Worm (Caenorhabditis elegans) whole organism, L3 larva: Measurements from ENCODE around the gene T23F2.4.

Experiments
- R02D3.7 ChIP-seq: fragments of 150-350 bp; optimal IDR thresholded peaks from 2 replicates; lab custom pipeline; 2014; ENCODE audit warnings: missing biosample characterization, missing genetic modification characterization
- ZK546.5 ChIP-seq: sonication (generic microtip); optimal IDR thresholded peaks from 2 replicates; lab custom pipeline; 2017; ENCODE audit warnings: missing biosample characterization, missing genetic modification characterization
- ama-1 ChIP-seq: fragments of 150-350 bp; optimal IDR thresholded peaks from 2 replicates; lab custom pipeline; 2018
- ceh-28 ChIP-seq: fragments of 150-350 bp; optimal IDR thresholded peaks from 2 replicates; lab custom pipeline; 2014; ENCODE audit warnings: missing biosample characterization, missing genetic modification reagents, missing genetic modification characterization
- daf-12 ChIP-seq: fragments of 150-350 bp; optimal IDR thresholded peaks from 2 replicates; lab custom pipeline; 2014; ENCODE audit warnings: missing biosample characterization, missing genetic modification reagents, missing genetic modification characterization
- egl-27 ChIP-seq: sonication (generic microtip); optimal IDR thresholded peaks from 4 replicates; lab custom pipeline; 2017; ENCODE audit warnings: missing biosample characterization, missing genetic modification reagents, missing genetic modification characterization
- egl-5 ChIP-seq: fragments of 150-350 bp; optimal IDR thresholded peaks from 2 replicates; lab custom pipeline; 2017; ENCODE audit warnings: missing biosample characterization, missing genetic modification reagents, missing genetic modification characterization, inconsistent platforms
- elt-2 ChIP-seq: sonication (generic microtip); optimal IDR thresholded peaks from 2 replicates; lab custom pipeline; 2016; ENCODE audit warnings: missing genetic modification reagents, mild to moderate bottlenecking, missing genetic modification characterization, missing compliant biosample characterization
- eor-1 ChIP-seq, 2 experiments: fragments of 150-350 bp; optimal IDR thresholded peaks; 2 replicates each; lab custom pipeline; 2014 to 2018; ENCODE audit warnings: missing biosample characterization in 2 of 2, missing genetic modification characterization in 2 of 2
- fkh-10 ChIP-seq: sonication (generic microtip); optimal IDR thresholded peaks from 2 replicates; lab custom pipeline; 2017; ENCODE audit warnings: missing biosample characterization, missing genetic modification reagents, missing genetic modification characterization
- fos-1 ChIP-seq: fragments of 150-350 bp; optimal IDR thresholded peaks from 2 replicates; lab custom pipeline; 2014; ENCODE audit warnings: missing biosample characterization, missing genetic modification characterization
- hmg-11 ChIP-seq: sonication (generic microtip); optimal IDR thresholded peaks from 2 replicates; lab custom pipeline; 2016; ENCODE audit warnings: missing genetic modification characterization, missing compliant biosample characterization
- lin-15B ChIP-seq: fragments of 150-350 bp; optimal IDR thresholded peaks from 2 replicates; lab custom pipeline; 2014; ENCODE audit warnings: missing biosample characterization, missing genetic modification characterization
- lsy-12 ChIP-seq: sonication (generic microtip); optimal IDR thresholded peaks from 2 replicates; lab custom pipeline; 2016; ENCODE audit warnings: mild to moderate bottlenecking, missing genetic modification characterization, missing compliant biosample characterization
- nfya-1 ChIP-seq: sonication (generic microtip); optimal IDR thresholded peaks from 2 replicates; lab custom pipeline; 2017; ENCODE audit warnings: missing genetic modification characterization, mild to moderate bottlenecking, missing compliant biosample characterization, antibody characterized with exemption, moderate library complexity; ENCODE audit not compliant: insufficient read depth
- nhr-11 ChIP-seq: fragments of 150-350 bp; optimal IDR thresholded peaks from 2 replicates; lab custom pipeline; 2014; ENCODE audit warnings: missing biosample characterization, missing genetic modification characterization
- nhr-12 ChIP-seq: fragments of 150-350 bp; optimal IDR thresholded peaks from 2 replicates; lab custom pipeline; 2014; ENCODE audit warnings: missing biosample characterization, missing genetic modification characterization
- nhr-23 ChIP-seq: fragments of 150-350 bp; optimal IDR thresholded peaks from 2 replicates; lab custom pipeline; 2014; ENCODE audit warnings: missing biosample characterization, missing genetic modification reagents, missing genetic modification characterization
- nhr-237 ChIP-seq: fragments of 150-350 bp; optimal IDR thresholded peaks from 2 replicates; lab custom pipeline; 2014; ENCODE audit warnings: missing biosample characterization, missing genetic modification characterization
- nhr-25 ChIP-seq: sonication (generic microtip); optimal IDR thresholded peaks from 2 replicates; lab custom pipeline; 2017; ENCODE audit warnings: missing biosample characterization, missing genetic modification characterization
- nhr-43 ChIP-seq: sonication (generic microtip); optimal IDR thresholded peaks from 2 replicates; lab custom pipeline; 2016; ENCODE audit warnings: mild to moderate bottlenecking, missing genetic modification characterization, missing compliant biosample characterization; ENCODE audit not compliant: poor library complexity, severe bottlenecking
- pha-4 ChIP-seq: fragments of 150-350 bp; optimal IDR thresholded peaks from 2 replicates; lab custom pipeline; 2014; ENCODE audit warnings: missing biosample characterization, missing genetic modification reagents, missing genetic modification characterization
- pqm-1 ChIP-seq: fragments of 150-350 bp; optimal IDR thresholded peaks from 2 replicates; lab custom pipeline; 2017; ENCODE audit warnings: missing biosample characterization, missing genetic modification characterization, inconsistent platforms
- unc-39 ChIP-seq: sonication (generic microtip); optimal IDR thresholded peaks from 4 replicates; lab custom pipeline; 2017; ENCODE audit warnings: missing biosample characterization, missing genetic modification characterization
- ztf-11 ChIP-seq: fragments of 150-350 bp; optimal IDR thresholded peaks from 2 replicates; lab custom pipeline; 2014; ENCODE audit warnings: missing biosample characterization, missing genetic modification characterization

T23F2.4 gene

ce11 chrX:5522769-5523601 is 8.1 kb upstream of the T23F2.4 start, which contains the start of gene mboa-3:
mboa-3 (minus strand) TSS chrX:5522819.
- no peak for TF ChIP-seq daf-12 (tag; lab: Kevin White, UChicago)
- TF ChIP-seq pqm-1 (tag; lab: Kevin White, UChicago) = peak; percentile 66
- TF ChIP-seq elt-2 = peak; percentile 88
- peak; percentile 92 for TF ChIP-seq pha-4
- TF ChIP-seq hmg-11 = no peak

- TF ChIP-seq eor-1 (tag; optimal IDR thresholded peaks at IDR 0.05; lab: Kevin White, UChicago) (no peak), pha-4 (peak; percentile 18), egl-27 (no peak), ztf-11 (no peak), nhr-23 (tag; lab: Kevin White, UChicago) (peak; percentile 26), elt-2 (peak; percentile 17), nhr-43 (tag; lab: Kevin White, UChicago) (peak; percentile 1)
Observed at ce11 chrX:5519567-5519966, 4.7 kb upstream of the T23F2.4 start.

ce11 chrX:5518352-5518751 is 3.5 kb upstream of the T23F2.4 start:
- TF ChIP-seq ceh-28 = no peak
- no peak for TF ChIP-seq egl-5 (tag; lab: Kevin White, UChicago)
- TF ChIP-seq ztf-11 = no peak
- TF ChIP-seq nhr-11 (tag; lab: Kevin White, UChicago) = no peak

ce11 chrX:5517844-5518243 is 3.0 kb upstream of the T23F2.4 start:
- no peak for TF ChIP-seq nhr-237 (tag; lab: Kevin White, UChicago)
- peak; percentile 7 for TF ChIP-seq nfya-1 (tag; lab: Kevin White, UChicago)
- peak; percentile 67 for TF ChIP-seq nhr-25 (tag; lab: Kevin White, UChicago)

ce11 chrX:5517063-5517462 is 2.2 kb upstream of the T23F2.4 start, which contains the start of gene T23F2.5:
T23F2.5 (minus strand) TSS chrX:5517163.
- TF ChIP-seq ama-1 (lab: Kevin White, UChicago) (no peak), egl-5 (tag; lab: Kevin White, UChicago) (no peak), lsy-12 (tag; lab: Kevin White, UChicago) (no peak), ztf-11 (no peak), nhr-11 (tag; lab: Kevin White, UChicago) (peak; percentile 19), lin-15B (tag; lab: Kevin White, UChicago) (no peak), nhr-43 (tag; lab: Kevin White, UChicago) (no peak), daf-12 (tag; lab: Kevin White, UChicago) (no peak)
- TF ChIP-seq, all 47 proteins: peak for 1

ce11 chrX:5516365-5516764 is 1.5 kb upstream of the T23F2.4 start:
- TF ChIP-seq unc-39 = no peak
- peak; percentile 69 for TF ChIP-seq pha-4
- peak; percentile 40 for TF ChIP-seq pqm-1 (tag; lab: Kevin White, UChicago)
- peak; percentile 9 for TF ChIP-seq elt-2

- TF ChIP-seq R02D3.7 (no peak), elt-2 (no peak), ZK546.5 (tag; lab: Kevin White, UChicago) (no peak), fos-1 (tag; lab: Kevin White, UChicago) (no peak), fkh-10 (GFP tag; lab: Kevin White, UChicago) (peak; percentile 3)
Observed at ce11 chrX:5515459-5515858, 575 bp upstream of the T23F2.4 start.

- TF ChIP-seq nhr-12 (tag; lab: Kevin White, UChicago) = no peak
- peak; percentile 70 for TF ChIP-seq pha-4
Observed at ce11 chrX:5514346-5514745, 538 bp downstream of the T23F2.4 start.
